Worm (Caenorhabditis elegans) whole organism, L4 larva: ENCODE data around the gene ZC13.1.

ENCODE experiments used
- F26F4.8 ChIP-seq: fragments of 200-800 bp; sonication (Bioruptor generic); conservative IDR thresholded peaks from 2 replicates; pipeline ENCODE4 v1.3.6; 2022; ENCODE audit warnings: missing genetic modification characterization, missing compliant biosample characterization
- F49E8.2 ChIP-seq: sonication (generic microtip); optimal IDR thresholded peaks from 2 replicates; lab custom pipeline; 2016; ENCODE audit warnings: missing compliant biosample characterization, mild to moderate bottlenecking, missing genetic modification characterization, borderline replicate concordance
- aha-1 ChIP-seq: fragments of 150-350 bp; peaks from one replicate; lab custom pipeline; 2014; ENCODE audit warnings: missing biosample characterization, missing genetic modification characterization
- attf-4 ChIP-seq: sonication (generic microtip); optimal IDR thresholded peaks from 3 replicates; lab custom pipeline; 2017; ENCODE audit warnings: missing biosample characterization, missing genetic modification characterization
- ceh-82 ChIP-seq: sonication (generic microtip); optimal IDR thresholded peaks from 2 replicates; lab custom pipeline; 2017; ENCODE audit warnings: missing biosample characterization, missing genetic modification characterization
- egl-27 ChIP-seq: sonication (generic microtip); optimal IDR thresholded peaks from 3 replicates; lab custom pipeline; 2017; ENCODE audit warnings: missing biosample characterization, missing genetic modification reagents, missing genetic modification characterization
- mdl-1 ChIP-seq, 2 experiments: fragments of 150-350 bp in 1 of 2; sonication (generic microtip) in 1 of 2; optimal IDR thresholded peaks; 2 replicates each; lab custom pipeline; 2014 to 2017; ENCODE audit warnings: missing biosample characterization in 2 of 2, missing genetic modification characterization in 2 of 2
- nhr-28 ChIP-seq: fragments of 150-350 bp; optimal IDR thresholded peaks from 2 replicates; lab custom pipeline; 2014; ENCODE audit warnings: missing biosample characterization, missing genetic modification characterization
- zag-1 ChIP-seq: fragments of 150-350 bp; optimal IDR thresholded peaks from 2 replicates; lab custom pipeline; 2014; ENCODE audit warnings: missing biosample characterization, missing genetic modification characterization

DNA sequence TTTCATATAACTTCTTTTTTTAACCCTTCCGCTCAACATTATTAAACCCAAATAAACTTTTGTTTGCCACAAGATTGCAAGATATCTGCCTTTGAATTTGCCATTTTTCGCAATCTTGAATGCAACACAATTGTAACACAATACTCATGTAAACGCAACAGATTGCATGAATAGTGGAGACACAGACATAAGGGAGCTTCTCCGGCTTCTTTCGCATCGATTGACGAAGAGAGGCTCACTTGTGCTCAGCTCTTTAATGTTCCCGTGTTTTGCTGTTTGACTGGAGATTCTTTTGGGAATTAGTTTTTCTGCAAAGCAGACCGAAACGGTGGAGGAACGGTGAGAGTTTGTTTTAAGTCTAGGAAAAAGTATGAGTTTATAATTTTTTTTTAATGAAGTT is 17.6 kb upstream of the ZC13.1 start, which contains the start of gene F56F10.2:
- TF ChIP-seq F49E8.2 (tag; lab: Kevin White, UChicago): no peak
- no peak for TF ChIP-seq attf-4 (tag; lab: Kevin White, UChicago)
- no peak for TF ChIP-seq zag-1 (tag; lab: Kevin White, UChicago)
- TF ChIP-seq aha-1 (tag; lab: Kevin White, UChicago): no peak
- TF ChIP-seq mdl-1 (tag; optimal IDR thresholded peaks at IDR 0.05; lab: Kevin White, UChicago): no peak
- TF ChIP-seq ceh-82 (tag; lab: Kevin White, UChicago): no peak
- no peak for TF ChIP-seq egl-27 (tag; lab: Kevin White, UChicago)
- TF ChIP-seq F26F4.8 (GFP tag; lab: Robert Waterston, UW): no peak
- TF ChIP-seq nhr-28 (tag; lab: Kevin White, UChicago): no peak
